Fruit fly (Drosophila melanogaster): ENCODE data around the gene CG15478.

CG15478 gene

dm6 chrX:7676873-7677272 is 40.9 kb downstream of the CG15478 start:
- TF ChIP-seq CG8478 (optimal IDR thresholded peaks at IDR 0.05) (no peak), CTCF (optimal IDR thresholded peaks at IDR 0.05) (peak in 1 of 2 experiments; percentile 15)

dm6 chrX:7666613-7667202 is 51.0 kb downstream of the CG15478 start:
- TF ChIP-seq CG8478 (optimal IDR thresholded peaks at IDR 0.05) (no peak), CTCF (optimal IDR thresholded peaks at IDR 0.05) (no peak)

dm6 chrX:7663910-7664309 is 53.8 kb downstream of the CG15478 start:
- no peak for TF ChIP-seq CTCF (optimal IDR thresholded peaks at IDR 0.05)
- no peak for TF ChIP-seq CG8478 (optimal IDR thresholded peaks at IDR 0.05)
